Worm (Caenorhabditis elegans): ENCODE results near the gene aff-1.

The aff-1 gene

ce11 chrII:6913309-6913708, 49.8 kb upstream of the aff-1 start, which contains the start of gene cyn-10 (continued):
- TF ChIP-seq nhr-28 (tag; optimal IDR thresholded peaks at IDR 0.05) (no peak), hpl-2 (GFP tag; optimal IDR thresholded peaks at IDR 0.05) (no peak), zip-4 (GFP tag; optimal IDR thresholded peaks at IDR 0.05) (peak; percentile 57), fkh-4 (tag; optimal IDR thresholded peaks at IDR 0.05; ENCODE audit: borderline replicate concordance) (peak; percentile 98), nhr-77 (tag; optimal IDR thresholded peaks at IDR 0.05) (no peak), lir-3 (tag; optimal IDR thresholded peaks at IDR 0.05; ENCODE audit: poor library complexity) (peak; percentile 97), C04F5.9 (tag; optimal IDR thresholded peaks at IDR 0.05) (peak; percentile 95), nhr-12 (tag; optimal IDR thresholded peaks at IDR 0.05) (no peak), fkh-8 (tag; optimal IDR thresholded peaks at IDR 0.05) (peak; percentile 77), aly-2 (tag; optimal IDR thresholded peaks at IDR 0.05) (no peak), ets-5 (GFP tag; IDR thresholded peaks at IDR 0.05) (no peak), lin-35 (GFP tag; optimal IDR thresholded peaks at IDR 0.05) (peak; percentile 96 to 97), fos-1 (tag; optimal IDR thresholded peaks at IDR 0.05) (no peak), isw-1 (GFP tag; IDR thresholded peaks at IDR 0.05) (peak; percentile 87), F16B12.6 (tag; optimal IDR thresholded peaks at IDR 0.05) (peak; percentile 30), rnt-1 (tag; optimal IDR thresholded peaks at IDR 0.05) (peak; percentile 99), egl-27 (tag; optimal IDR thresholded peaks at IDR 0.05) (no peak), ceh-63 (GFP tag; optimal IDR thresholded peaks at IDR 0.05) (peak; percentile 79), hlh-17 (GFP tag; optimal IDR thresholded peaks at IDR 0.05; ENCODE audit: borderline replicate concordance) (peak; percentile 87), swsn-7 (tag; optimal IDR thresholded peaks at IDR 0.05) (peak; percentile 93), fkh-10 (GFP tag; optimal IDR thresholded peaks at IDR 0.05) (no peak), grh-1 (GFP tag; IDR thresholded peaks at IDR 0.05) (peak; percentile 84), unc-30 (tag; optimal IDR thresholded peaks at IDR 0.05) (no peak), pax-3 (tag; optimal IDR thresholded peaks at IDR 0.05) (peak; percentile 93), nhr-11 (tag; optimal IDR thresholded peaks at IDR 0.05) (peak; percentile 13), nhr-76 (tag; optimal IDR thresholded peaks at IDR 0.05) (no peak), unc-62 (GFP tag; optimal IDR thresholded peaks at IDR 0.05) (no peak), elt-3 (tag; optimal IDR thresholded peaks at IDR 0.05) (peak in 2 of 6 experiments; percentile 52 to 71), nhr-71 (tag; optimal IDR thresholded peaks at IDR 0.05) (peak; percentile 94), ceh-82 (tag; optimal IDR thresholded peaks at IDR 0.05) (peak; percentile 67 to 80 (median 72)), Y116A8C.19 (tag; optimal IDR thresholded peaks at IDR 0.05; ENCODE audit: borderline replicate concordance) (peak; percentile 91), sup-37 (GFP tag; optimal IDR thresholded peaks at IDR 0.05) (peak; percentile 71), mdl-1 (tag; optimal IDR thresholded peaks at IDR 0.05) (peak in 1 of 2 experiments; percentile 29), nhr-85 (tag) (peak; percentile 96), nhr-90 (tag; optimal IDR thresholded peaks at IDR 0.05; ENCODE audit: poor library complexity) (peak; percentile 96), pqm-1 (tag; optimal IDR thresholded peaks at IDR 0.05) (no peak), lin-15B (tag; optimal IDR thresholded peaks at IDR 0.05) (peak; percentile 38), lin-14 (GFP tag; optimal IDR thresholded peaks at IDR 0.05) (peak; percentile 81), aha-1 (tag; optimal IDR thresholded peaks at IDR 0.05) (no peak), xbp-1 (tag; optimal IDR thresholded peaks at IDR 0.05) (peak; percentile 92), nhr-47 (tag; optimal IDR thresholded peaks at IDR 0.05) (peak; percentile 96)

ce11 chrII:6909568-6910122, 46.1 kb upstream of the aff-1 start, which contains the start of gene asm-1:
asm-1 (plus strand) TSS chrII:6910072.
- TF ChIP-seq alr-1 (tag; optimal IDR thresholded peaks at IDR 0.05; ENCODE audit: borderline replicate concordance), result no peak
- peak in 1 of 2 experiments; percentile 26 for TF ChIP-seq lin-35 (GFP tag; optimal IDR thresholded peaks at IDR 0.05)
- TF ChIP-seq unc-62 (GFP tag; optimal IDR thresholded peaks at IDR 0.05), result no peak
- no peak for TF ChIP-seq mef-2 (tag; optimal IDR thresholded peaks at IDR 0.05)
- TF ChIP-seq elt-3 (tag; optimal IDR thresholded peaks at IDR 0.05), result peak in 2 of 6 experiments; percentile 49 to 67
- peak; percentile 18 for TF ChIP-seq mep-1 (tag; optimal IDR thresholded peaks at IDR 0.05)
- no peak for TF ChIP-seq mab-9 (GFP tag; IDR thresholded peaks at IDR 0.05)
- TF ChIP-seq efl-1 (optimal IDR thresholded peaks at IDR 0.05), result no peak
- TF ChIP-seq efl-1 (GFP tag; optimal IDR thresholded peaks at IDR 0.05 in 1 of 2), result no peak
- TF ChIP-seq pax-3 (tag; optimal IDR thresholded peaks at IDR 0.05), result no peak
- TF ChIP-seq nhr-71 (tag; optimal IDR thresholded peaks at IDR 0.05), result peak; percentile 47
- no peak for TF ChIP-seq vab-15 (tag; optimal IDR thresholded peaks at IDR 0.05)
- no peak for TF ChIP-seq fos-1 (tag; optimal IDR thresholded peaks at IDR 0.05)
- no peak for TF ChIP-seq aly-2 (tag; optimal IDR thresholded peaks at IDR 0.05)
- no peak for TF ChIP-seq nhr-76 (tag; optimal IDR thresholded peaks at IDR 0.05)
- no peak for TF ChIP-seq grh-1 (GFP tag; IDR thresholded peaks at IDR 0.05)
- TF ChIP-seq nhr-84 (tag; optimal IDR thresholded peaks at IDR 0.05), result no peak
- TF ChIP-seq elt-2 (tag; optimal IDR thresholded peaks at IDR 0.05), result peak; percentile 52
- TF ChIP-seq ceh-82 (tag; optimal IDR thresholded peaks at IDR 0.05), result no peak
- no peak for TF ChIP-seq ama-1 (optimal IDR thresholded peaks at IDR 0.05)
- TF ChIP-seq zag-1 (tag; optimal IDR thresholded peaks at IDR 0.05), result no peak

All from whole organism, L1 larva.